Fruit fly (Drosophila melanogaster) whole organism, prepupa: ENCODE data around the gene CG12680.

Experiments used
- Blimp-1 ChIP-seq: fragments of 200-800 bp; sonication (Bioruptor generic); optimal IDR thresholded peaks from 3 replicates; lab custom pipeline; 2017; ENCODE audit warnings: missing biosample characterization, missing genetic modification characterization, mild to moderate bottlenecking, moderate library complexity, missing genetic modification reagents
- CG10631 ChIP-seq: fragments of 200-800 bp; sonication (Bioruptor generic); optimal IDR thresholded peaks from 2 replicates; lab custom pipeline; 2016; ENCODE audit warnings: missing biosample characterization, missing genetic modification characterization
- CG10669 ChIP-seq: fragments of 200-800 bp; sonication (Bioruptor generic); optimal IDR thresholded peaks from 3 replicates; lab custom pipeline; 2018; ENCODE audit warnings: missing biosample characterization, mild to moderate bottlenecking, missing genetic modification characterization, moderate library complexity
- CG11762 ChIP-seq: fragments of 200-800 bp; sonication (Bioruptor generic); optimal IDR thresholded peaks from 3 replicates; lab custom pipeline; 2016; ENCODE audit warnings: missing biosample characterization, missing genetic modification characterization; ENCODE audit not compliant: insufficient read depth
- CG15336 ChIP-seq: fragments of 200-800 bp; sonication (Bioruptor generic); IDR thresholded peaks from 2 replicates; pipeline ENCODE4 v1.3.6; 2022; ENCODE audit warnings: missing biosample characterization, missing genetic modification characterization
- CG1621 ChIP-seq: fragments of 200-800 bp; sonication (Bioruptor generic); optimal IDR thresholded peaks from 3 replicates; lab custom pipeline; 2018; ENCODE audit warnings: missing biosample characterization, mild to moderate bottlenecking, missing genetic modification characterization
- CG16779 ChIP-seq: fragments of 200-800 bp; sonication (Bioruptor generic); optimal IDR thresholded peaks from 3 replicates; lab custom pipeline; 2017; ENCODE audit warnings: missing biosample characterization, mild to moderate bottlenecking, missing genetic modification characterization
- CG3032 ChIP-seq: fragments of 200-800 bp; optimal IDR thresholded peaks from 2 replicates; lab custom pipeline; 2019; ENCODE audit warnings: missing biosample characterization, mild to moderate bottlenecking, missing genetic modification characterization, moderate library complexity
- CG32006 ChIP-seq: fragments of 200-800 bp; sonication (Bioruptor generic); optimal IDR thresholded peaks from 3 replicates; lab custom pipeline; 2017; ENCODE audit warnings: missing biosample characterization, mild to moderate bottlenecking, missing genetic modification characterization
- CG34406 ChIP-seq: fragments of 200-800 bp; sonication (Bioruptor generic); optimal IDR thresholded peaks from 3 replicates; lab custom pipeline; 2016; ENCODE audit warnings: missing biosample characterization, missing genetic modification characterization
- CG3919 ChIP-seq: fragments of 200-800 bp; sonication (Bioruptor generic); optimal IDR thresholded peaks from 3 replicates; lab custom pipeline; 2016; ENCODE audit warnings: missing biosample characterization, missing genetic modification characterization
- CG4318 ChIP-seq: fragments of 200-800 bp; sonication (Bioruptor generic); optimal IDR thresholded peaks from 3 replicates; lab custom pipeline; 2017; ENCODE audit warnings: missing biosample characterization, mild to moderate bottlenecking, missing genetic modification characterization
- CG6163 ChIP-seq: fragments of 200-800 bp; sonication (Bioruptor generic); IDR thresholded peaks from 3 replicates; pipeline ENCODE4 v1.3.6; 2022; ENCODE audit warnings: missing biosample characterization, missing genetic modification characterization
- CG6276 ChIP-seq: fragments of 200-800 bp; sonication (Bioruptor generic); optimal IDR thresholded peaks from 2 replicates; lab custom pipeline; 2017; ENCODE audit warnings: missing biosample characterization, mild to moderate bottlenecking, missing genetic modification characterization
- CG6792 ChIP-seq: fragments of 200-800 bp; sonication (Bioruptor generic); optimal IDR thresholded peaks from 3 replicates; lab custom pipeline; 2016; ENCODE audit warnings: missing biosample characterization, missing genetic modification characterization
- CG6808 ChIP-seq: fragments of 200-800 bp; sonication (Bioruptor generic); optimal IDR thresholded peaks from 3 replicates; lab custom pipeline; 2017; ENCODE audit warnings: missing biosample characterization, missing genetic modification characterization, mild to moderate bottlenecking, moderate library complexity, missing genetic modification reagents
- CG6854 ChIP-seq: fragments of 200-800 bp; sonication (Bioruptor generic); optimal IDR thresholded peaks from 2 replicates; lab custom pipeline; 2017; ENCODE audit warnings: missing biosample characterization, mild to moderate bottlenecking, missing genetic modification characterization
- CG8119 ChIP-seq: fragments of 200-800 bp; sonication (Bioruptor generic); IDR thresholded peaks from 3 replicates; pipeline ENCODE4 v1.3.6; 2022; ENCODE audit warnings: missing biosample characterization, missing genetic modification characterization
- CG8319 ChIP-seq: fragments of 200-800 bp; sonication (Bioruptor generic); optimal IDR thresholded peaks from 3 replicates; lab custom pipeline; 2016; ENCODE audit warnings: missing biosample characterization, missing genetic modification characterization
- CG8632 ChIP-seq: fragments of 200-800 bp; sonication (Bioruptor generic); optimal IDR thresholded peaks from 3 replicates; lab custom pipeline; 2016; ENCODE audit warnings: missing biosample characterization, missing genetic modification characterization
- CG9139 ChIP-seq: fragments of 200-800 bp; sonication (Bioruptor generic); optimal IDR thresholded peaks from 3 replicates; lab custom pipeline; 2017; ENCODE audit warnings: missing biosample characterization, mild to moderate bottlenecking, missing genetic modification characterization
- Eip75B ChIP-seq: fragments of 200-800 bp; sonication (Bioruptor generic); optimal IDR thresholded peaks from 3 replicates; lab custom pipeline; 2016; ENCODE audit warnings: missing biosample characterization, missing genetic modification characterization
- Eip78C ChIP-seq: fragments of 200-800 bp; sonication (Bioruptor generic); peaks from one replicate; lab custom pipeline; 2016; ENCODE audit warnings: missing biosample characterization, missing genetic modification characterization
- Eip93F ChIP-seq: fragments of 200-800 bp; sonication (Bioruptor generic); optimal IDR thresholded peaks from 2 replicates; lab custom pipeline; 2016; ENCODE audit warnings: missing biosample characterization, mild to moderate bottlenecking, missing genetic modification characterization
- Ets96B ChIP-seq: fragments of 200-800 bp; optimal IDR thresholded peaks from 2 replicates; lab custom pipeline; 2019; ENCODE audit warnings: missing biosample characterization, mild to moderate bottlenecking, missing genetic modification characterization, moderate library complexity
- Hr38 ChIP-seq: sonication (Bioruptor generic); optimal IDR thresholded peaks from 2 replicates; lab custom pipeline; 2016; ENCODE audit warnings: missing biosample characterization, missing genetic modification characterization
- Hr39 ChIP-seq: fragments of 200-800 bp; sonication (Bioruptor generic); optimal IDR thresholded peaks from 2 replicates; lab custom pipeline; 2016; ENCODE audit warnings: missing biosample characterization, missing genetic modification characterization
- Hr4 ChIP-seq: fragments of 200-800 bp; sonication (Bioruptor generic); optimal IDR thresholded peaks from 3 replicates; lab custom pipeline; 2016; ENCODE audit warnings: missing biosample characterization, missing genetic modification characterization
- Lpt ChIP-seq: fragments of 200-800 bp; sonication (Bioruptor generic); optimal IDR thresholded peaks from 3 replicates; lab custom pipeline; 2016; ENCODE audit warnings: missing biosample characterization, missing genetic modification characterization
- Met ChIP-seq: fragments of 200-800 bp; sonication (Bioruptor generic); optimal IDR thresholded peaks from 3 replicates; lab custom pipeline; 2016; ENCODE audit warnings: missing biosample characterization, missing genetic modification characterization
- OdsH ChIP-seq: fragments of 200-800 bp; sonication (Bioruptor generic); optimal IDR thresholded peaks from 3 replicates; lab custom pipeline; 2016; ENCODE audit warnings: missing biosample characterization, missing genetic modification characterization
- Smox ChIP-seq: fragments of 200-800 bp; sonication (Bioruptor generic); optimal IDR thresholded peaks from 3 replicates; lab custom pipeline; 2016; ENCODE audit warnings: missing biosample characterization, missing genetic modification characterization
- Sox14 ChIP-seq: fragments of 200-800 bp; sonication (Bioruptor generic); optimal IDR thresholded peaks from 3 replicates; lab custom pipeline; 2016; ENCODE audit warnings: missing biosample characterization, missing genetic modification characterization
- achi ChIP-seq: fragments of 200-800 bp; sonication (Bioruptor generic); optimal IDR thresholded peaks from 3 replicates; lab custom pipeline; 2016; ENCODE audit warnings: missing biosample characterization, missing genetic modification characterization
- dac ChIP-seq: fragments of 200-800 bp; sonication (Bioruptor generic); optimal IDR thresholded peaks from 2 replicates; lab custom pipeline; 2017; ENCODE audit warnings: missing biosample characterization, mild to moderate bottlenecking, missing genetic modification characterization
- dsx ChIP-seq: fragments of 200-800 bp; optimal IDR thresholded peaks from 3 replicates; lab custom pipeline; 2019; ENCODE audit warnings: missing biosample characterization, mild to moderate bottlenecking, missing genetic modification characterization, moderate library complexity; ENCODE audit not compliant: poor library complexity, severe bottlenecking
- eg ChIP-seq: fragments of 200-800 bp; sonication (Bioruptor generic); IDR thresholded peaks from 3 replicates; pipeline ENCODE4 v1.3.6; 2022; ENCODE audit warnings: missing biosample characterization, missing genetic modification characterization
- esn ChIP-seq: fragments of 200-800 bp; sonication (Bioruptor generic); optimal IDR thresholded peaks from 2 replicates; lab custom pipeline; 2016; ENCODE audit warnings: missing biosample characterization, mild to moderate bottlenecking, missing genetic modification characterization, moderate library complexity
- fd59A ChIP-seq: fragments of 200-800 bp; sonication (Bioruptor generic); optimal IDR thresholded peaks from 2 replicates; lab custom pipeline; 2017; ENCODE audit warnings: missing biosample characterization, mild to moderate bottlenecking, missing genetic modification characterization, missing genetic modification reagents
- fd85E ChIP-seq: fragments of 200-800 bp; sonication (Bioruptor generic); optimal IDR thresholded peaks from 3 replicates; lab custom pipeline; 2016; ENCODE audit warnings: missing biosample characterization, missing genetic modification characterization
- fkh ChIP-seq: fragments of 200-800 bp; sonication (Bioruptor generic); optimal IDR thresholded peaks from 3 replicates; lab custom pipeline; 2017; ENCODE audit warnings: missing biosample characterization, mild to moderate bottlenecking, missing genetic modification characterization, moderate library complexity
- net ChIP-seq: fragments of 200-800 bp; sonication (Bioruptor generic); optimal IDR thresholded peaks from 3 replicates; lab custom pipeline; 2016; ENCODE audit warnings: missing biosample characterization, missing genetic modification characterization
- pdm3 ChIP-seq: fragments of 200-800 bp; sonication (Bioruptor generic); optimal IDR thresholded peaks from 3 replicates; lab custom pipeline; 2016; ENCODE audit warnings: missing biosample characterization, missing genetic modification characterization
- salr ChIP-seq, 2 experiments: fragments of 200-800 bp; sonication (Bioruptor generic); optimal IDR thresholded peaks; 3 replicates each; lab custom pipeline; 2016 to 2018; ENCODE audit warnings: missing biosample characterization in 2 of 2, missing genetic modification characterization in 2 of 2, mild to moderate bottlenecking in 1 of 2
- svp ChIP-seq: fragments of 200-800 bp; sonication (Bioruptor generic); peaks from one replicate; lab custom pipeline; 2016; ENCODE audit warnings: missing biosample characterization, missing genetic modification characterization
- topi ChIP-seq: fragments of 200-800 bp; sonication (Bioruptor generic); optimal IDR thresholded peaks from 3 replicates; lab custom pipeline; 2016; ENCODE audit warnings: missing biosample characterization, missing genetic modification characterization

CG12680 gene

DNA sequence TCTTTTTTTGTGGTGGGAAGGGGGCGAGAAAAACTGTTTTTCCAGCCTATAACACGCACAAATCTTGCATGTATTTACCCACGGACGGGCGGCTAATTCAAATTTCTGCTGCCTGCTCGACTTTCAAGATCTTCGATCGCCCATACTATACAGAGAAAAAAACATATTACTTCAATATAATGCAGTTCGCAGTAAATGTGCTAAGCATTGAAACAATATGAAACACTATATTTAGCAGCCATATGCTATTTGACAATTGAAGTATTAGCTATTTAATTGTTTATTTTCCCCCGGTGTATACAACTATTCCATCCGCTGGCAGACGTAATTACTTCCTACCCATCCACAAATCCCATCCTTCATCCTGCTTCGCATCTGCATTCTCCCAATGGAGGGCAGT is 17.4 kb downstream of the CG12680 start (continued):
- TF ChIP-seq CG4318 (peak; percentile 11), CG11762 (no peak), CG9139 (no peak), CG6792 (peak; percentile 15), Lpt (no peak), CG8632 (GFP tag; lab: Kevin White, UChicago) (no peak), CG10631 (GFP tag; lab: Kevin White, UChicago) (peak; percentile 29), CG1621 (tag; lab: Kevin White, UChicago) (no peak), CG6276 (GFP tag; lab: Kevin White, UChicago) (no peak), CG16779 (no peak)

DNA sequence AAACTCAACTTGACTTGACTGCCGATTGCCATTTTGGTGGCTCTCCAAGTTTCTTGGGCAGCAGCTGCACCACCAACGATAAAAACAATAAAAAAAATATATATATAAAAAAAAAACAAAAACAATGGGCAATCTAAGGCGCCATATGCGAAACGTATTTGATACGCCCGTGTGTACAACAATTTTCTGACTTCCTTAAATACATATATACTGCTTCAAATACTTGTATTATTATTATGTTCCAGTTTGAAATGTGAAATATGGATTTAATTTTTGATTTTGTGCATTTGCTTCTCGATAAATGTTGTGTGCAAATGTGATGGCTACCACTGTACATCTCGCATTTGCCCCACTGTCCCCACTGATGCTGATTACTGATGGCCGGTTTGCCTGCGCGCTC is 21.8 kb downstream of the CG12680 start:
- peak; percentile 28 for TF ChIP-seq Hr4 (GFP tag; lab: Kevin White, UChicago)
- TF ChIP-seq Met (GFP tag; lab: Kevin White, UChicago), result peak; percentile 5
- no peak for TF ChIP-seq CG10631 (GFP tag; lab: Kevin White, UChicago)
- TF ChIP-seq Eip75B (GFP tag; lab: Kevin White, UChicago), result no peak
- no peak for TF ChIP-seq Hr39 (GFP tag; lab: Kevin White, UChicago)
- TF ChIP-seq Smox (GFP tag; lab: Kevin White, UChicago), result no peak
- TF ChIP-seq svp (GFP tag; lab: Kevin White, UChicago), result peak; percentile 65
- no peak for TF ChIP-seq Eip93F (GFP tag; lab: Kevin White, UChicago)
- TF ChIP-seq Eip78C (GFP tag; lab: Kevin White, UChicago), result peak; percentile 52
- no peak for TF ChIP-seq CG34406
- no peak for TF ChIP-seq Hr38
- TF ChIP-seq CG8319 (GFP tag; lab: Kevin White, UChicago), result no peak
- TF ChIP-seq CG6792, result no peak
- TF ChIP-seq achi (GFP tag; lab: Kevin White, UChicago), result peak; percentile 16
- TF ChIP-seq net (GFP tag; lab: Kevin White, UChicago), result no peak
- TF ChIP-seq eg (GFP tag; lab: Robert Waterston, UW), result no peak
- peak; percentile 9 for TF ChIP-seq OdsH (GFP tag; lab: Kevin White, UChicago)
- TF ChIP-seq CG8119 (GFP tag; lab: Robert Waterston, UW), result peak; percentile 49; the same call in 2 of the 3 replicates
- TF ChIP-seq CG6808 (GFP tag; lab: Kevin White, UChicago), result no peak
- TF ChIP-seq CG6276 (GFP tag; lab: Kevin White, UChicago), result no peak
- no peak for TF ChIP-seq fd59A
- peak; percentile 49 for TF ChIP-seq CG32006 (GFP tag; lab: Kevin White, UChicago)
- no peak for TF ChIP-seq CG11762
- TF ChIP-seq CG3032 (tag; lab: Kevin White, UChicago), result no peak
- TF ChIP-seq CG3919 (GFP tag; lab: Kevin White, UChicago), result no peak
- no peak for TF ChIP-seq CG8632 (GFP tag; lab: Kevin White, UChicago)
- peak; percentile 24; the same call in 1 of the 3 replicates for TF ChIP-seq CG6163 (GFP tag; lab: Robert Waterston, UW)
- peak; percentile 5 for TF ChIP-seq Sox14 (GFP tag; lab: Kevin White, UChicago)
- no peak for TF ChIP-seq pdm3 (GFP tag; lab: Kevin White, UChicago)
- no peak for TF ChIP-seq CG10669
- peak; percentile 11 for TF ChIP-seq esn
- no peak for TF ChIP-seq salr (GFP tag; optimal IDR thresholded peaks at IDR 0.05; lab: Kevin White, UChicago)
- no peak for TF ChIP-seq dac
- TF ChIP-seq, all 60 proteins: peak for 11

DNA sequence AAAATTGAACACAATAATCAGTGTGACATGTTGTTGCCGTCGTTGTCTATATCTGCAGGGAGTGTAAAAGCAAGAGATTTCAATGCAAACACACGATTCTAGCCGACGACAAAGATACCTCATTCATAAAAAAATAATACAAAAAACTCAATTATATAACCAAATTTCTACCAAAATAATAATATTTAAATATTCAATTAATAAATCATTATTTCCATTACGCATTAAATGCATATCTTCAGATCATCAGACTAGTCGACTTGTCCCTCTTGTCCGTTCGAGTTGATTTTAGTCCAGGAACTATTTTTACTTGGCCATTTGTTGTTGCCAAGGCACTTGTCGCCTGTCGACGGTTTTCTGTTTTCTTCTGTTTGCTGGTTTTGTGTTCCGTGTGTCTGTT is 22.8 kb downstream of the CG12680 start:
- no peak for TF ChIP-seq Hr38
- no peak for TF ChIP-seq Hr39 (GFP tag; lab: Kevin White, UChicago)
- TF ChIP-seq Ets96B (tag; lab: Kevin White, UChicago), result peak; percentile 87
- no peak for TF ChIP-seq Sox14 (GFP tag; lab: Kevin White, UChicago)
- no peak for TF ChIP-seq topi
- peak; percentile 59 for TF ChIP-seq CG8119 (GFP tag; lab: Robert Waterston, UW)
- no peak for TF ChIP-seq eg (GFP tag; lab: Robert Waterston, UW)
- peak; percentile 13 for TF ChIP-seq net (GFP tag; lab: Kevin White, UChicago)
- peak; percentile 67 for TF ChIP-seq CG32006 (GFP tag; lab: Kevin White, UChicago)
- no peak for TF ChIP-seq Blimp-1 (GFP tag; lab: Kevin White, UChicago)
- TF ChIP-seq CG6854 (GFP tag; lab: Kevin White, UChicago), result no peak
- TF ChIP-seq Eip93F (GFP tag; lab: Kevin White, UChicago), result no peak
- TF ChIP-seq esn, result no peak
- TF ChIP-seq CG15336 (GFP tag; lab: Robert Waterston, UW), result peak; percentile 62
- peak; percentile 69 for TF ChIP-seq achi (GFP tag; lab: Kevin White, UChicago)
- no peak for TF ChIP-seq fkh (GFP tag; lab: Kevin White, UChicago)
- no peak for TF ChIP-seq Met (GFP tag; lab: Kevin White, UChicago)
- peak; percentile 77 for TF ChIP-seq dsx
- peak; percentile 56 for TF ChIP-seq CG3919 (GFP tag; lab: Kevin White, UChicago)
- peak; percentile 15 for TF ChIP-seq CG34406
- peak; percentile 60 for TF ChIP-seq OdsH (GFP tag; lab: Kevin White, UChicago)
- TF ChIP-seq svp (GFP tag; lab: Kevin White, UChicago), result no peak
- no peak for TF ChIP-seq Lpt
- no peak for TF ChIP-seq fd85E (GFP tag; lab: Kevin White, UChicago)
- peak; percentile 1 for TF ChIP-seq CG6276 (GFP tag; lab: Kevin White, UChicago)
- peak; percentile 46 for TF ChIP-seq Eip75B (GFP tag; lab: Kevin White, UChicago)
